Fruit fly (Drosophila melanogaster) whole organism: Measurements from ENCODE around the gene CG4949.
A peak's percentile ranks its signal among the peaks of the same experiment; 100 is the strongest.

Experiments
- CG8478 ChIP-seq: fragments of >200 bp; optimal IDR thresholded peaks from 2 replicates; lab custom pipeline; 2018; ENCODE audit warnings: inconsistent platforms
- Dll ChIP-seq: fragments of >200 bp; optimal IDR thresholded peaks from 2 replicates; lab custom pipeline; 2017
- EcR ChIP-seq, 2 experiments: fragments of >200 bp; optimal IDR thresholded peaks; 2 replicates each; lab custom pipeline; 2017; ENCODE audit warnings: missing biosample characterization in 2 of 2, missing genetic modification characterization in 2 of 2, missing genetic modification reagents in 2 of 2
- pan ChIP-seq: fragments of >200 bp; optimal IDR thresholded peaks from 2 replicates; lab custom pipeline; 2017
- psq ChIP-seq: fragments of >200 bp; optimal IDR thresholded peaks from 2 replicates; lab custom pipeline; 2017
- usp ChIP-seq: fragments of >200 bp; optimal IDR thresholded peaks from 2 replicates; lab custom pipeline; 2017; ENCODE audit warnings: missing biosample characterization, missing genetic modification characterization, mixed read lengths

Gene CG4949

dm6 chrX:17111958-17112953, 33.6 kb downstream of the CG4949 start:
- TF ChIP-seq EcR (GFP tag; optimal IDR thresholded peaks at IDR 0.05; lab: Kevin White, UChicago) = peak in 1 of 2 experiments; percentile 66
- TF ChIP-seq CG8478 = no peak

DNA sequence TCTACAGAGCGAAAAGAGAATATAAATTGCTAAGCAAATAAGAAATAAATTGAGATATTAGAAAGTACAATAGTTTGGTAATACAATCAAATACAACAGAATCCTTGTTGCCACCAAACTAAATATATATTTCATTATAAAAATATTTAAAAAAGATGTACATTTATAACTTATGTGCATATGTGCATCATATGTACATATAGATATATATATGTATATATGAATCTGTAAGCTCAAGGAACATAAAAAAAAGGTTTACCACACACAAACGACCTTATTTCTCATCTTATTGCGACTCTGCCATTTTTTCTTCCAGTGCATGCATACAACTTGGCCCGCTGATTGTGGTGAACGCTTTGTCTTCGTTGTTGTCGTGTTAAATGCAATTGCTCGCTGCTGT, 34.7 kb downstream of the CG4949 start:
- no peak for TF ChIP-seq CG8478

DNA sequence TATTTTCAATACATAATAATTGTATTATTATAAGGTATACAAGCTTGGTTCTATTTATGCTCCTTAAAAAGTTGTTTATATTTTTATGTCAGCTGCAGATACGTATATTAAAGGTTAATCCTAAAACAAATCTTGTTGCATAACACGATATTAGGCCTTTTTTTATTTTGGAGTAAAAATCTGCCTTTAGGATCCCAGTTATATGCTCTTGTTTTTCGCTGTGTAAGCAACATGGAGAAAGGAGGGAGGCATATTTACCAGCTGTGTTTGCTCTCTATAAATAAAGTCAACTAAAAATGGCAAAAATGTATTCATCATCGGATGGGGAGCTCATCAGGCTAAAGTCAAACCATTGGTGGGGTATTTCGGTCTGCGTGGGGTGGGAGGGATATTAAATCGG, 43.0 kb downstream of the CG4949 start:
- TF ChIP-seq EcR (GFP tag; optimal IDR thresholded peaks at IDR 0.05; lab: Kevin White, UChicago) (no peak), psq (lab: Kevin White, UChicago) (no peak), CG8478 (no peak), usp (GFP tag; lab: Kevin White, UChicago) (no peak), Dll (lab: Kevin White, UChicago) (no peak), pan (no peak)

- TF ChIP-seq usp (GFP tag; lab: Kevin White, UChicago) = no peak
- TF ChIP-seq CG8478 = no peak
- TF ChIP-seq Dll (lab: Kevin White, UChicago) = no peak
- TF ChIP-seq psq (lab: Kevin White, UChicago) = no peak
- no peak for TF ChIP-seq pan
- TF ChIP-seq EcR (GFP tag; optimal IDR thresholded peaks at IDR 0.05; lab: Kevin White, UChicago) = no peak
These were observed 43.9 kb downstream of the CG4949 start for dm6 chrX:17122425-17123094.

DNA sequence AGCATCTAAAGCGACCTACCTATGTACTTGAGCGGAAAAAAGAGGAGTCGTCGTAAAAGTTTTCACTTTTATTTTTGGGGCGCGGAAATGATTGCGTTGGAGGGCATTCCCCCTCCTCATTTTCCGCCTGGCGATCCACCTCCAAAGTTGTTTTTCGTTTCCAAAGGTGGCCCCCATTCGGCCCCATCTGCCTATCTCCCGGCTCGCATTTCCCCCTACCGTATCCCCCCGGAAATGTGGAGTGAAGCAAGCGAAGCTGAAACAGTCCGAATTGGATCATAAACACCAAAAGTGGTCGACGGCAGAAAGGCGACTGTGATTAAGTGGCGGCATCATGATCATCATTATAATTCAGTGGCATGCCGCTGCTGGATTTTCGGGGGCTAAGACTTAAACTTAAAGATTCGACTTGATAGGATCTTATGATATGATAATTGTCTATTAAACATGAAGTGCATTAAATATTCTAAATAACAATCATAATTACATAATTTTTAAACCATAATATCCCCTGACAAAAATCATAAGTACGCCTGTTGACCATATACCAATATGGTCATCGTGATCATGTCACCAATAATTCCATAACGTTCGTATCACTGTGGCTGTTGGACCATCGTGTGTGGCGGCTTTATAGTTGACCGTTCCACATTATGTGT, 45.0 kb downstream of the CG4949 start:
- TF ChIP-seq EcR (GFP tag; optimal IDR thresholded peaks at IDR 0.05; lab: Kevin White, UChicago) (no peak), usp (GFP tag; lab: Kevin White, UChicago) (no peak), CG8478 (no peak)

- TF ChIP-seq CG8478 (no peak), pan (no peak), EcR (GFP tag; optimal IDR thresholded peaks at IDR 0.05; lab: Kevin White, UChicago) (no peak), Dll (lab: Kevin White, UChicago) (no peak), psq (lab: Kevin White, UChicago) (no peak), usp (GFP tag; lab: Kevin White, UChicago) (no peak)
These were observed 46.6 kb downstream of the CG4949 start for dm6 chrX:17125017-17125821.

DNA sequence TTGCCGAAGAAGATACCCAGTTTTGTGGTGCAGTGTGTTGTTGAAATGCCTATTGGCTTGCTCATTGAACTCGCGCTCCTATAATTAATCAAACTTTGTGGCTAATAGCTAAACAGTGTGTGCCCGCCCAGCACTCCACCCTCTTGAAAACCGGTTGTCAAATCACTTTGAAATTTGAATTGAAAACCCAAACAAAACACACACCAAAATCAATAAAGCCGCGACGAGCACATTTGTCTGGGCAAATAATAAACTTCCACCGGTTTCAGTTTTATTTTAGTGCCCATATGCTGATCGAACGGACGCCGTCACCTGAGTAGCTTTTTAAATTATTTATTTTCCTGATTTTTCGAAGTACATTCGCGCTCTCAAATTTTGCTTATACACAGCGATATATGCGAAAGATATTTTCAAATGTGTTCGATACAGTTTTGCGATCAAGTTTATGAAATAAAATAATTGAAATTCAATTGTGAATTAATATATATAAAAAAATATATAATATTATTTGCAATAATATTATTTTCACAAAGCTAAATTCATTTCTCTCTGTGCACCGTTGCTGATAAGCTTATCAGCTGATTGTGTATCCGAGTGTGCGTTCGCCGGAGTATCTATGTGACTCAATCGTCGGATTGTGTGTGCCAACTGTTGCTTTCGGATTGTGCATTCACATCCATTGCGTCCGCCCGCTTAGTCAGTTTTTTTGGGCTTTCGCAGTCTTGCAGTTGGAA, 51.3 kb downstream of the CG4949 start:
- TF ChIP-seq CG8478 (no peak), EcR (GFP tag; optimal IDR thresholded peaks at IDR 0.05; lab: Kevin White, UChicago) (no peak), usp (GFP tag; lab: Kevin White, UChicago) (no peak), pan (no peak), Dll (lab: Kevin White, UChicago) (no peak), psq (lab: Kevin White, UChicago) (no peak)
